Fruit fly (Drosophila melanogaster) whole organism, prepupa: ENCODE measurements around the gene CG3868.
A peak's percentile ranks its signal among the peaks of the same experiment; 100 is the strongest.

Experiments used
- Blimp-1 ChIP-seq: fragments of 200-800 bp; sonication (Bioruptor generic); optimal IDR thresholded peaks from 3 replicates; lab custom pipeline; 2017; ENCODE audit warnings: missing biosample characterization, missing genetic modification characterization, mild to moderate bottlenecking, moderate library complexity, missing genetic modification reagents
- CG10631 ChIP-seq: fragments of 200-800 bp; sonication (Bioruptor generic); optimal IDR thresholded peaks from 2 replicates; lab custom pipeline; 2016; ENCODE audit warnings: missing biosample characterization, missing genetic modification characterization
- CG10669 ChIP-seq: fragments of 200-800 bp; sonication (Bioruptor generic); optimal IDR thresholded peaks from 3 replicates; lab custom pipeline; 2018; ENCODE audit warnings: missing biosample characterization, mild to moderate bottlenecking, missing genetic modification characterization, moderate library complexity
- CG11294 ChIP-seq: fragments of 200-800 bp; sonication (Bioruptor generic); IDR thresholded peaks from 2 replicates; pipeline ENCODE4 v1.3.6; 2022; ENCODE audit warnings: missing biosample characterization, missing genetic modification characterization
- CG11762 ChIP-seq: fragments of 200-800 bp; sonication (Bioruptor generic); optimal IDR thresholded peaks from 3 replicates; lab custom pipeline; 2016; ENCODE audit warnings: missing biosample characterization, missing genetic modification characterization; ENCODE audit not compliant: insufficient read depth
- CG15336 ChIP-seq: fragments of 200-800 bp; sonication (Bioruptor generic); IDR thresholded peaks from 2 replicates; pipeline ENCODE4 v1.3.6; 2022; ENCODE audit warnings: missing biosample characterization, missing genetic modification characterization
- CG16779 ChIP-seq: fragments of 200-800 bp; sonication (Bioruptor generic); optimal IDR thresholded peaks from 3 replicates; lab custom pipeline; 2017; ENCODE audit warnings: missing biosample characterization, mild to moderate bottlenecking, missing genetic modification characterization
- CG3032 ChIP-seq: fragments of 200-800 bp; optimal IDR thresholded peaks from 2 replicates; lab custom pipeline; 2019; ENCODE audit warnings: missing biosample characterization, mild to moderate bottlenecking, missing genetic modification characterization, moderate library complexity
- CG31627 ChIP-seq: fragments of 200-800 bp; sonication (Bioruptor generic); optimal IDR thresholded peaks from 3 replicates; lab custom pipeline; 2016; ENCODE audit warnings: missing biosample characterization, missing genetic modification characterization
- CG32006 ChIP-seq: fragments of 200-800 bp; sonication (Bioruptor generic); optimal IDR thresholded peaks from 3 replicates; lab custom pipeline; 2017; ENCODE audit warnings: missing biosample characterization, mild to moderate bottlenecking, missing genetic modification characterization
- CG34406 ChIP-seq: fragments of 200-800 bp; sonication (Bioruptor generic); optimal IDR thresholded peaks from 3 replicates; lab custom pipeline; 2016; ENCODE audit warnings: missing biosample characterization, missing genetic modification characterization
- CG3919 ChIP-seq: fragments of 200-800 bp; sonication (Bioruptor generic); optimal IDR thresholded peaks from 3 replicates; lab custom pipeline; 2016; ENCODE audit warnings: missing biosample characterization, missing genetic modification characterization
- CG6163 ChIP-seq: fragments of 200-800 bp; sonication (Bioruptor generic); IDR thresholded peaks from 3 replicates; pipeline ENCODE4 v1.3.6; 2022; ENCODE audit warnings: missing biosample characterization, missing genetic modification characterization
- CG6276 ChIP-seq: fragments of 200-800 bp; sonication (Bioruptor generic); optimal IDR thresholded peaks from 2 replicates; lab custom pipeline; 2017; ENCODE audit warnings: missing biosample characterization, mild to moderate bottlenecking, missing genetic modification characterization
- CG6792 ChIP-seq: fragments of 200-800 bp; sonication (Bioruptor generic); optimal IDR thresholded peaks from 3 replicates; lab custom pipeline; 2016; ENCODE audit warnings: missing biosample characterization, missing genetic modification characterization
- CG6808 ChIP-seq: fragments of 200-800 bp; sonication (Bioruptor generic); optimal IDR thresholded peaks from 3 replicates; lab custom pipeline; 2017; ENCODE audit warnings: missing biosample characterization, missing genetic modification characterization, mild to moderate bottlenecking, moderate library complexity, missing genetic modification reagents
- CG6854 ChIP-seq: fragments of 200-800 bp; sonication (Bioruptor generic); optimal IDR thresholded peaks from 2 replicates; lab custom pipeline; 2017; ENCODE audit warnings: missing biosample characterization, mild to moderate bottlenecking, missing genetic modification characterization
- CG7368 ChIP-seq: fragments of 200-800 bp; sonication (Bioruptor generic); optimal IDR thresholded peaks from 3 replicates; lab custom pipeline; 2016; ENCODE audit warnings: missing biosample characterization, missing genetic modification characterization
- CG8119 ChIP-seq: fragments of 200-800 bp; sonication (Bioruptor generic); IDR thresholded peaks from 3 replicates; pipeline ENCODE4 v1.3.6; 2022; ENCODE audit warnings: missing biosample characterization, missing genetic modification characterization
- CG8319 ChIP-seq: fragments of 200-800 bp; sonication (Bioruptor generic); optimal IDR thresholded peaks from 3 replicates; lab custom pipeline; 2016; ENCODE audit warnings: missing biosample characterization, missing genetic modification characterization
- CG8632 ChIP-seq: fragments of 200-800 bp; sonication (Bioruptor generic); optimal IDR thresholded peaks from 3 replicates; lab custom pipeline; 2016; ENCODE audit warnings: missing biosample characterization, missing genetic modification characterization
- CG9139 ChIP-seq: fragments of 200-800 bp; sonication (Bioruptor generic); optimal IDR thresholded peaks from 3 replicates; lab custom pipeline; 2017; ENCODE audit warnings: missing biosample characterization, mild to moderate bottlenecking, missing genetic modification characterization
- Eip75B ChIP-seq: fragments of 200-800 bp; sonication (Bioruptor generic); optimal IDR thresholded peaks from 3 replicates; lab custom pipeline; 2016; ENCODE audit warnings: missing biosample characterization, missing genetic modification characterization
- Eip78C ChIP-seq: fragments of 200-800 bp; sonication (Bioruptor generic); peaks from one replicate; lab custom pipeline; 2016; ENCODE audit warnings: missing biosample characterization, missing genetic modification characterization
- Ets21C ChIP-seq: fragments of 200-800 bp; sonication (Bioruptor generic); optimal IDR thresholded peaks from 3 replicates; lab custom pipeline; 2016; ENCODE audit warnings: missing biosample characterization, missing genetic modification characterization
- Ets96B ChIP-seq: fragments of 200-800 bp; optimal IDR thresholded peaks from 2 replicates; lab custom pipeline; 2019; ENCODE audit warnings: missing biosample characterization, mild to moderate bottlenecking, missing genetic modification characterization, moderate library complexity
- Gug ChIP-seq: fragments of 200-800 bp; sonication (Bioruptor generic); IDR thresholded peaks from 2 replicates; pipeline ENCODE4 v1.3.6; 2022; ENCODE audit warnings: missing biosample characterization, missing genetic modification characterization
- Hr39 ChIP-seq: fragments of 200-800 bp; sonication (Bioruptor generic); optimal IDR thresholded peaks from 2 replicates; lab custom pipeline; 2016; ENCODE audit warnings: missing biosample characterization, missing genetic modification characterization
- Lpt ChIP-seq: fragments of 200-800 bp; sonication (Bioruptor generic); optimal IDR thresholded peaks from 3 replicates; lab custom pipeline; 2016; ENCODE audit warnings: missing biosample characterization, missing genetic modification characterization
- OdsH ChIP-seq: fragments of 200-800 bp; sonication (Bioruptor generic); optimal IDR thresholded peaks from 3 replicates; lab custom pipeline; 2016; ENCODE audit warnings: missing biosample characterization, missing genetic modification characterization
- Sox102F ChIP-seq: fragments of 200-800 bp; sonication (Bioruptor generic); optimal IDR thresholded peaks from 2 replicates; lab custom pipeline; 2016; ENCODE audit warnings: missing biosample characterization, mild to moderate bottlenecking, missing genetic modification characterization
- Sox14 ChIP-seq: fragments of 200-800 bp; sonication (Bioruptor generic); optimal IDR thresholded peaks from 3 replicates; lab custom pipeline; 2016; ENCODE audit warnings: missing biosample characterization, missing genetic modification characterization
- achi ChIP-seq: fragments of 200-800 bp; sonication (Bioruptor generic); optimal IDR thresholded peaks from 3 replicates; lab custom pipeline; 2016; ENCODE audit warnings: missing biosample characterization, missing genetic modification characterization
- acj6 ChIP-seq: fragments of 200-800 bp; sonication (Bioruptor generic); optimal IDR thresholded peaks from 3 replicates; lab custom pipeline; 2016; ENCODE audit warnings: missing biosample characterization, missing genetic modification characterization
- dac ChIP-seq: fragments of 200-800 bp; sonication (Bioruptor generic); optimal IDR thresholded peaks from 2 replicates; lab custom pipeline; 2017; ENCODE audit warnings: missing biosample characterization, mild to moderate bottlenecking, missing genetic modification characterization
- eg ChIP-seq: fragments of 200-800 bp; sonication (Bioruptor generic); IDR thresholded peaks from 3 replicates; pipeline ENCODE4 v1.3.6; 2022; ENCODE audit warnings: missing biosample characterization, missing genetic modification characterization
- esn ChIP-seq: fragments of 200-800 bp; sonication (Bioruptor generic); optimal IDR thresholded peaks from 2 replicates; lab custom pipeline; 2016; ENCODE audit warnings: missing biosample characterization, mild to moderate bottlenecking, missing genetic modification characterization, moderate library complexity
- fd85E ChIP-seq: fragments of 200-800 bp; sonication (Bioruptor generic); optimal IDR thresholded peaks from 3 replicates; lab custom pipeline; 2016; ENCODE audit warnings: missing biosample characterization, missing genetic modification characterization
- fkh ChIP-seq: fragments of 200-800 bp; sonication (Bioruptor generic); optimal IDR thresholded peaks from 3 replicates; lab custom pipeline; 2017; ENCODE audit warnings: missing biosample characterization, mild to moderate bottlenecking, missing genetic modification characterization, moderate library complexity
- salr ChIP-seq, 2 experiments: fragments of 200-800 bp; sonication (Bioruptor generic); optimal IDR thresholded peaks; 3 replicates each; lab custom pipeline; 2016 to 2018; ENCODE audit warnings: missing biosample characterization in 2 of 2, missing genetic modification characterization in 2 of 2, mild to moderate bottlenecking in 1 of 2
- spab ChIP-seq: fragments of 200-800 bp; sonication (Bioruptor generic); optimal IDR thresholded peaks from 2 replicates; lab custom pipeline; 2017; ENCODE audit warnings: missing biosample characterization, mild to moderate bottlenecking, missing genetic modification characterization, missing genetic modification reagents
- ss ChIP-seq, 2 experiments: fragments of 200-800 bp; sonication (Bioruptor generic); optimal IDR thresholded peaks; 2 replicates in 1 of 2; 3 replicates in 1 of 2; lab custom pipeline; 2017 to 2018; ENCODE audit warnings: mild to moderate bottlenecking in 2 of 2, missing biosample characterization in 2 of 2, missing genetic modification characterization in 2 of 2, moderate library complexity in 1 of 2
- svp ChIP-seq: fragments of 200-800 bp; sonication (Bioruptor generic); peaks from one replicate; lab custom pipeline; 2016; ENCODE audit warnings: missing biosample characterization, missing genetic modification characterization
- topi ChIP-seq: fragments of 200-800 bp; sonication (Bioruptor generic); optimal IDR thresholded peaks from 3 replicates; lab custom pipeline; 2016; ENCODE audit warnings: missing biosample characterization, missing genetic modification characterization
- vri ChIP-seq: fragments of 200-800 bp; sonication (Bioruptor generic); optimal IDR thresholded peaks from 3 replicates; lab custom pipeline; 2016; ENCODE audit warnings: missing biosample characterization, mild to moderate bottlenecking, missing genetic modification characterization

The CG3868 gene

DNA sequence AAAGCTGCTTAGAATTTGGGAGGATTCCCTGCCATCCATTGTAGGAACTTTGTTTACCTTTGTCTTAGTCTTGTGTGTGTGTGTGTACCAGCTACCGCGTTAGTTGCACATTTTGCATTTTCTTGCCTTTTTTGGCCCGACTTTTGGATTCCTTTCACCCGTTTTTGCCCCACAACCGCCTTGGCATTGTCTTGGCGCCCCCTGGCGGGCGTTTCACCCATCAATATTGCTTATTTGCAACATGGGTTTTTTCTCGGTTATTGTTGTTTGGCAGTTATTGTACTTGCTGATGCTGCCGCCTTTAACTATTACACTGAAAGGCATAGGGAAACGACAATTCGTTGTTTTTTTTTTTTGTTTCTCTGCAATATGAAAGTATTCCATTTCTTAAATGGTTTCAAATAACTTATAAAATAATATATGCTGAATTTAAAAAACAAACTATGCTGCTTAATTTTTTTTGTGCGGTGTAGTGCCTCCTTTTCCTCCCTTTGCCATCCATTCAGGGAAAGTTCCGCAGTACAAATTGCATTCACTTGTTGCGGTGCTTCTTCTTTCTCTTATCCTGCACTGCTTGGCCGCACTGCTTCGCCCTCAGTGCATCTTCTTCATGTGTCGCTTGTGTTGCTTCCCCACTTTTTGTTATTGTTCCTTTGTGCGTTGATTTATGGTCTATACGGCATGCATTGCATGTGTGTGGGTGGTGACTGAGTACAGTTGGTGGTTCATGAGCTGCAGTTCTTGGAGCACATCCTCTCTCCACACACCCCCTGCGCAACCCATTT, 45.8 kb downstream of the CG3868 start (continued):
- TF ChIP-seq Sox14 (GFP tag; lab: Kevin White, UChicago) (peak; percentile 30), fkh (GFP tag; lab: Kevin White, UChicago) (no peak), topi (no peak), CG15336 (GFP tag; lab: Robert Waterston, UW) (0 out of 2 replicates have a peak, but pooled peaks have one; percentile 37), Eip75B (peak; percentile 15), OdsH (GFP tag; lab: Kevin White, UChicago) (peak; percentile 12), CG32006 (GFP tag; lab: Kevin White, UChicago) (peak; percentile 15), esn (GFP tag; lab: Kevin White, UChicago) (peak; percentile 24), Ets96B (tag; lab: Kevin White, UChicago) (peak; percentile 18)

DNA sequence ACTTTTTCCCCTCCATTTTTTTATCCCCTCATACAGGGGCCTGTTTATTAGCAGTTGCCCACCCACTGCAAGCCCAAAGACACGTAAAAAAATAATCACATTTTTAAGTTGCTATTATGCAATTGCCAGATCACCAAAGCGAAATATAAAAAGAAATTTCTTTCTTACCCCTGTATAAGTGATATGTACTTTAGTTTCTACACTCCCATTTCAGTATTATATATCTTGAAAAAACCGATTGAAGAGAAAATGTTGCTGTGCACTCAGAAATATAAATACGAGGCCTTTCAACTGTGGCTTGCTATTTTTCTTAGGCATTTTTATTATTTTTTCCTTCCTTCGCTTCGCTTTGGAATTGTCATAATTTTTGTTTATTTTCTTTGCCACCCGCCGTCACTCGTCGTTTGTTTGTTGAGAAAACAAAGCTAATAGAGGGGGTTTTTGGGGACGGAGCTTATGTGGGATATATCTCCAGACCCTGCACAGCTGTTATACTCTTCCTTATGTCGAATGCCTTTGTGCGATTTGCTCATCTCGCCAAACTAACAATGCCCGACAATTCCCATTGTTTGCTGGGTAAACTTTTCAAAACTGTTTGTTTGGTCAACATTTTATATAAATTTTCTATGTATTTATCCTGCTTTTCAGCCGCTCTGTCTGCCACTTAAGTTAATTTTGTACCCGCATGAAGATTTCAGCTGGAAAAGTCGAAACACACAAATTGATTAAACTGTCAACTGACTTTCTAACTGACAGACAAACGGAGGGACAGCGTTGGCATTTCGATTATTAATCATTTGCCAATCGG, 48.0 kb downstream of the CG3868 start:
- TF ChIP-seq CG16779 (tag; lab: Kevin White, UChicago) (no peak), fkh (GFP tag; lab: Kevin White, UChicago) (peak; percentile 81), CG10669 (GFP tag; lab: Kevin White, UChicago) (no peak), CG11762 (no peak), Eip78C (GFP tag; lab: Kevin White, UChicago) (peak; percentile 72), CG10631 (GFP tag; lab: Kevin White, UChicago) (no peak), Sox102F (GFP tag; lab: Kevin White, UChicago) (no peak), CG6854 (GFP tag; lab: Kevin White, UChicago) (no peak), fd85E (GFP tag; lab: Kevin White, UChicago) (no peak), acj6 (GFP tag; lab: Kevin White, UChicago) (no peak), CG7368 (no peak), CG8319 (no peak), CG6808 (GFP tag; lab: Kevin White, UChicago) (no peak), ss (GFP tag; optimal IDR thresholded peaks at IDR 0.05; lab: Kevin White, UChicago) (no peak), Gug (no peak), Ets21C (no peak), CG6163 (peak; percentile 14; the same call in 1 of the 3 replicates), CG11294 (GFP tag; lab: Robert Waterston, UW) (no peak), achi (GFP tag; lab: Kevin White, UChicago) (peak; percentile 47), OdsH (GFP tag; lab: Kevin White, UChicago) (peak; percentile 4), CG8632 (GFP tag; lab: Kevin White, UChicago) (no peak), CG34406 (no peak), Eip75B (no peak), CG31627 (GFP tag; lab: Kevin White, UChicago) (no peak), Blimp-1 (GFP tag; lab: Kevin White, UChicago) (no peak), CG8119 (peak; percentile 64; the same call in 2 of the 3 replicates), CG32006 (GFP tag; lab: Kevin White, UChicago) (peak; percentile 55), spab (GFP tag; lab: Kevin White, UChicago) (no peak), Lpt (GFP tag; lab: Kevin White, UChicago) (no peak), vri (GFP tag; lab: Kevin White, UChicago) (no peak), CG6792 (GFP tag; lab: Kevin White, UChicago) (no peak), svp (GFP tag; lab: Kevin White, UChicago) (no peak), topi (no peak), esn (GFP tag; lab: Kevin White, UChicago) (no peak), eg (GFP tag; lab: Robert Waterston, UW) (0 out of 3 replicates have a peak, but pooled peaks have one; percentile 14), CG3032 (tag; lab: Kevin White, UChicago) (no peak), Sox14 (GFP tag; lab: Kevin White, UChicago) (no peak), salr (GFP tag; optimal IDR thresholded peaks at IDR 0.05; lab: Kevin White, UChicago) (peak in 1 of 2 experiments; percentile 29), CG15336 (GFP tag; lab: Robert Waterston, UW) (peak; percentile 35; the same call in 1 of the 2 replicates), CG6276 (GFP tag; lab: Kevin White, UChicago) (peak; percentile 3), Hr39 (no peak), dac (GFP tag; lab: Kevin White, UChicago) (no peak), CG3919 (GFP tag; lab: Kevin White, UChicago) (peak; percentile 28), CG9139 (GFP tag; lab: Kevin White, UChicago) (no peak)
